Worm (Caenorhabditis elegans) whole organism, L1 larva: ENCODE data around the gene ric-7.

Experiments used
- C04F5.9 ChIP-seq: sonication (generic microtip); optimal IDR thresholded peaks from 2 replicates; lab custom pipeline; 2016; ENCODE audit warnings: missing genetic modification characterization, missing compliant biosample characterization
- C16A3.4 ChIP-seq: fragments of 150-350 bp; optimal IDR thresholded peaks from 2 replicates; lab custom pipeline; 2014; ENCODE audit warnings: missing biosample characterization, missing genetic modification characterization
- C34B4.2 ChIP-seq: sonication (generic microtip); optimal IDR thresholded peaks from 2 replicates; lab custom pipeline; 2017; ENCODE audit warnings: mild to moderate bottlenecking, missing genetic modification characterization, missing compliant biosample characterization
- F16B12.6 ChIP-seq: fragments of 150-350 bp; optimal IDR thresholded peaks from 2 replicates; lab custom pipeline; 2014; ENCODE audit warnings: missing biosample characterization, missing genetic modification characterization
- aha-1 ChIP-seq: fragments of 150-350 bp; optimal IDR thresholded peaks from 2 replicates; lab custom pipeline; 2014; ENCODE audit warnings: missing biosample characterization, missing genetic modification characterization
- aly-2 ChIP-seq: fragments of 150-350 bp; optimal IDR thresholded peaks from 2 replicates; lab custom pipeline; 2014; ENCODE audit warnings: missing biosample characterization, missing genetic modification characterization
- ama-1 ChIP-seq: fragments of 150-350 bp; optimal IDR thresholded peaks from 2 replicates; lab custom pipeline; 2014
- blmp-1 ChIP-seq: fragments of 150-350 bp; optimal IDR thresholded peaks from 2 replicates; lab custom pipeline; 2014; ENCODE audit warnings: missing biosample characterization, missing genetic modification characterization
- ceh-82 ChIP-seq, 3 experiments: fragments of 150-350 bp in 1 of 3; sonication (generic microtip) in 2 of 3; optimal IDR thresholded peaks; 2 replicates each; lab custom pipeline; 2014 to 2017; ENCODE audit warnings: missing biosample characterization in 3 of 3, missing genetic modification characterization in 3 of 3
- ceh-88 ChIP-seq: fragments of 200-800 bp; sonication (Bioruptor generic); IDR thresholded peaks from 2 replicates; pipeline ENCODE4 v1.3.6; 2022; ENCODE audit warnings: missing genetic modification characterization, missing compliant biosample characterization
- dpl-1 ChIP-seq, 3 experiments: fragments of 150-350 bp in 2 of 3; sonication (generic microtip) in 1 of 3; optimal IDR thresholded peaks; 2 replicates each; lab custom pipeline; 2014 to 2017; ENCODE audit warnings: missing biosample characterization in 3 of 3, missing genetic modification characterization in 3 of 3, missing genetic modification reagents in 3 of 3
- dsc-1 ChIP-seq: sonication (generic microtip); optimal IDR thresholded peaks from 2 replicates; lab custom pipeline; 2016; ENCODE audit warnings: mild to moderate bottlenecking, missing genetic modification characterization, missing compliant biosample characterization
- efl-3 ChIP-seq: fragments of 200-800 bp; sonication (Bioruptor generic); optimal IDR thresholded peaks from 2 replicates; lab custom pipeline; 2018; ENCODE audit warnings: mild to moderate bottlenecking, missing genetic modification characterization, missing compliant biosample characterization
- egl-27 ChIP-seq, 2 experiments: fragments of 150-350 bp in 1 of 2; sonication (generic microtip); optimal IDR thresholded peaks; 3 replicates each; lab custom pipeline; 2017 to 2018; ENCODE audit warnings: missing biosample characterization in 2 of 2, missing genetic modification characterization in 2 of 2, missing genetic modification reagents in 2 of 2
- elt-3 ChIP-seq, 6 experiments: fragments of 150-350 bp in 1 of 6; sonication (generic microtip); optimal IDR thresholded peaks; 2 replicates each; lab custom pipeline; 2017 to 2018; ENCODE audit warnings: missing biosample characterization in 6 of 6, missing genetic modification characterization in 6 of 6, inconsistent platforms in 1 of 6
- ets-5 ChIP-seq: fragments of 200-800 bp; sonication (Bioruptor generic); IDR thresholded peaks from 2 replicates; pipeline ENCODE4 v1.3.6; 2022; ENCODE audit warnings: missing genetic modification characterization, missing compliant biosample characterization
- fkh-10 ChIP-seq: sonication (generic microtip); optimal IDR thresholded peaks from 2 replicates; lab custom pipeline; 2017; ENCODE audit warnings: missing biosample characterization, missing genetic modification reagents, missing genetic modification characterization
- fkh-8 ChIP-seq: sonication (generic microtip); optimal IDR thresholded peaks from 2 replicates; lab custom pipeline; 2016; ENCODE audit warnings: mild to moderate bottlenecking, missing genetic modification characterization, missing compliant biosample characterization
- fos-1 ChIP-seq: fragments of 150-350 bp; optimal IDR thresholded peaks from 2 replicates; lab custom pipeline; 2014; ENCODE audit warnings: missing biosample characterization, missing genetic modification characterization
- grh-1 ChIP-seq: fragments of 200-800 bp; sonication (Bioruptor generic); IDR thresholded peaks from 2 replicates; pipeline ENCODE4 v1.3.6; 2022; ENCODE audit warnings: missing genetic modification reagents, missing genetic modification characterization, missing compliant biosample characterization
- hlh-17 ChIP-seq: fragments of 200-800 bp; sonication (Bioruptor generic); optimal IDR thresholded peaks from 2 replicates; lab custom pipeline; 2018; ENCODE audit warnings: missing genetic modification characterization, mild to moderate bottlenecking, missing compliant biosample characterization, moderate library complexity, borderline replicate concordance
- irx-1 ChIP-seq: sonication (generic microtip); optimal IDR thresholded peaks from 2 replicates; lab custom pipeline; 2016; ENCODE audit warnings: missing genetic modification characterization, missing compliant biosample characterization
- isw-1 ChIP-seq: fragments of 200-800 bp; sonication (Bioruptor generic); IDR thresholded peaks from 2 replicates; pipeline ENCODE4 v1.3.6; 2022; ENCODE audit warnings: missing genetic modification characterization, missing compliant biosample characterization
- lin-13 ChIP-seq: fragments of 150-350 bp; optimal IDR thresholded peaks from 2 replicates; lab custom pipeline; 2014; ENCODE audit warnings: missing biosample characterization, missing genetic modification reagents, missing genetic modification characterization
- mdl-1 ChIP-seq, 2 experiments: fragments of 150-350 bp; optimal IDR thresholded peaks; 2 replicates each; lab custom pipeline; 2014 to 2017; ENCODE audit warnings: missing biosample characterization in 2 of 2, missing genetic modification characterization in 2 of 2, inconsistent platforms in 1 of 2
- nhr-12 ChIP-seq: sonication (generic microtip); optimal IDR thresholded peaks from 2 replicates; lab custom pipeline; 2017; ENCODE audit warnings: missing biosample characterization, missing genetic modification characterization
- nhr-19 ChIP-seq: fragments of 200-800 bp; sonication (Bioruptor generic); conservative IDR thresholded peaks from 2 replicates; pipeline ENCODE4 v1.3.6; 2022; ENCODE audit warnings: missing genetic modification characterization, missing compliant biosample characterization
- nhr-20 ChIP-seq: sonication (generic microtip); optimal IDR thresholded peaks from 2 replicates; lab custom pipeline; 2016; ENCODE audit warnings: mild to moderate bottlenecking, missing genetic modification characterization, missing compliant biosample characterization
- nhr-237 ChIP-seq: fragments of 150-350 bp; optimal IDR thresholded peaks from 2 replicates; lab custom pipeline; 2014; ENCODE audit warnings: missing biosample characterization, missing genetic modification characterization
- nhr-47 ChIP-seq: sonication (generic microtip); optimal IDR thresholded peaks from 2 replicates; lab custom pipeline; 2016; ENCODE audit warnings: mild to moderate bottlenecking, missing genetic modification characterization, moderate library complexity, missing compliant biosample characterization
- nhr-71 ChIP-seq: sonication (generic microtip); optimal IDR thresholded peaks from 2 replicates; lab custom pipeline; 2016; ENCODE audit warnings: mild to moderate bottlenecking, missing genetic modification characterization, moderate library complexity, missing compliant biosample characterization
- nhr-76 ChIP-seq: sonication (generic microtip); optimal IDR thresholded peaks from 2 replicates; lab custom pipeline; 2017; ENCODE audit warnings: missing biosample characterization, missing genetic modification characterization
- nhr-85 ChIP-seq: sonication (generic microtip); peaks from one replicate; lab custom pipeline; 2016; ENCODE audit warnings: missing genetic modification characterization, inconsistent platforms, missing compliant biosample characterization
- nhr-90 ChIP-seq: sonication (generic microtip); optimal IDR thresholded peaks from 2 replicates; lab custom pipeline; 2016; ENCODE audit warnings: mild to moderate bottlenecking, missing genetic modification characterization, missing compliant biosample characterization; ENCODE audit not compliant: poor library complexity
- pag-3 ChIP-seq: sonication (generic microtip); optimal IDR thresholded peaks from 2 replicates; lab custom pipeline; 2017; ENCODE audit warnings: missing genetic modification characterization, mild to moderate bottlenecking, missing compliant biosample characterization, antibody characterized with exemption, borderline replicate concordance; ENCODE audit not compliant: insufficient read depth
- pax-3 ChIP-seq: fragments of 200-800 bp; sonication (Bioruptor generic); optimal IDR thresholded peaks from 2 replicates; lab custom pipeline; 2018; ENCODE audit warnings: mild to moderate bottlenecking, missing genetic modification characterization, moderate library complexity, missing compliant biosample characterization
- rnt-1 ChIP-seq: sonication (generic microtip); optimal IDR thresholded peaks from 2 replicates; lab custom pipeline; 2016; ENCODE audit warnings: mild to moderate bottlenecking, missing genetic modification characterization, moderate library complexity, missing compliant biosample characterization
- snu-23 ChIP-seq: sonication (generic microtip); optimal IDR thresholded peaks from 2 replicates; lab custom pipeline; 2016; ENCODE audit warnings: missing genetic modification characterization, missing compliant biosample characterization
- swsn-7 ChIP-seq: sonication (generic microtip); optimal IDR thresholded peaks from 2 replicates; lab custom pipeline; 2016; ENCODE audit warnings: missing genetic modification characterization, missing compliant biosample characterization
- tbx-2 ChIP-seq: sonication (generic microtip); optimal IDR thresholded peaks from 2 replicates; lab custom pipeline; 2016; ENCODE audit warnings: missing genetic modification characterization, missing compliant biosample characterization
- unc-86 ChIP-seq: sonication (generic microtip); optimal IDR thresholded peaks from 2 replicates; lab custom pipeline; 2016; ENCODE audit warnings: missing genetic modification characterization, missing compliant biosample characterization
- unc-98 ChIP-seq: fragments of 200-800 bp; sonication (Bioruptor generic); IDR thresholded peaks from 2 replicates; pipeline ENCODE4 v1.3.6; 2022; ENCODE audit warnings: missing genetic modification characterization, missing compliant biosample characterization
- xbp-1 ChIP-seq: sonication (generic microtip); optimal IDR thresholded peaks from 2 replicates; lab custom pipeline; 2016; ENCODE audit warnings: missing genetic modification characterization, missing compliant biosample characterization
- zip-4 ChIP-seq: fragments of 200-800 bp; sonication (Bioruptor generic); optimal IDR thresholded peaks from 2 replicates; lab custom pipeline; 2018; ENCODE audit warnings: mild to moderate bottlenecking, missing genetic modification characterization, moderate library complexity, missing compliant biosample characterization
- ztf-11 ChIP-seq, 2 experiments: sonication (generic microtip); optimal IDR thresholded peaks; 2 replicates each; lab custom pipeline; 2016 to 2017; ENCODE audit warnings: missing genetic modification characterization in 2 of 2, missing biosample characterization in 1 of 2, missing compliant biosample characterization in 1 of 2

Gene ric-7

ce11 chrV:14038328-14039084 lies 32.8 kb upstream of the ric-7 start, which contains the start of gene vps-39 (continued):
- TF ChIP-seq unc-98 (GFP tag; lab: Robert Waterston, UW) (peak; percentile 68), rnt-1 (tag; lab: Kevin White, UChicago) (peak; percentile 73)

- TF ChIP-seq mdl-1 (tag; optimal IDR thresholded peaks at IDR 0.05; lab: Kevin White, UChicago), result no peak
- no peak for TF ChIP-seq nhr-71 (tag; lab: Kevin White, UChicago)
- TF ChIP-seq nhr-76 (tag; lab: Kevin White, UChicago), result no peak
- TF ChIP-seq C04F5.9 (tag; lab: Kevin White, UChicago), result no peak
- TF ChIP-seq ama-1, result no peak
- no peak for TF ChIP-seq blmp-1 (tag; lab: Kevin White, UChicago)
- TF ChIP-seq snu-23 (GFP tag; lab: Kevin White, UChicago), result no peak
- no peak for TF ChIP-seq fkh-8 (tag; lab: Kevin White, UChicago)
- TF ChIP-seq unc-98 (GFP tag; lab: Robert Waterston, UW), result no peak
- TF ChIP-seq nhr-47, result no peak
- TF ChIP-seq fkh-10, result no peak
- no peak for TF ChIP-seq dpl-1 (GFP tag; optimal IDR thresholded peaks at IDR 0.05; lab: Kevin White, UChicago)
- no peak for TF ChIP-seq swsn-7 (tag; lab: Kevin White, UChicago)
- TF ChIP-seq nhr-237 (tag; lab: Kevin White, UChicago), result no peak
- no peak for TF ChIP-seq egl-27 (tag; optimal IDR thresholded peaks at IDR 0.05; lab: Kevin White, UChicago)
- TF ChIP-seq tbx-2 (tag; lab: Kevin White, UChicago), result no peak
- TF ChIP-seq C16A3.4 (tag; lab: Kevin White, UChicago), result no peak
- TF ChIP-seq isw-1, result no peak
- TF ChIP-seq ceh-88 (GFP tag; lab: Robert Waterston, UW), result no peak
These were observed 27.9 kb upstream of the ric-7 start, which contains the start of gene ins-10 for ce11 chrV:14033649-14034048. ins-10 (plus strand) TSS chrV:14033949.

- TF ChIP-seq irx-1 (tag; lab: Kevin White, UChicago), result peak; percentile 29
- TF ChIP-seq fkh-10, result no peak
- peak; percentile 72 for TF ChIP-seq grh-1
- TF ChIP-seq nhr-85 (tag; lab: Kevin White, UChicago), result peak; percentile 86
- no peak for TF ChIP-seq efl-3 (GFP tag; lab: Kevin White, UChicago)
- peak; percentile 22; the same call in 1 of the 2 replicates for TF ChIP-seq isw-1
- no peak for TF ChIP-seq elt-3 (tag; optimal IDR thresholded peaks at IDR 0.05; lab: Kevin White, UChicago)
- TF ChIP-seq egl-27 (tag; optimal IDR thresholded peaks at IDR 0.05; lab: Kevin White, UChicago), result no peak
- TF ChIP-seq fos-1 (tag; lab: Kevin White, UChicago), result peak; percentile 46
- peak; percentile 9 for TF ChIP-seq tbx-2 (tag; lab: Kevin White, UChicago)
- TF ChIP-seq nhr-12, result no peak
- TF ChIP-seq lin-13 (GFP tag; lab: Kevin White, UChicago), result no peak
- TF ChIP-seq hlh-17 (GFP tag; lab: Kevin White, UChicago), result no peak
- peak; percentile 80 for TF ChIP-seq nhr-47
- TF ChIP-seq nhr-20 (tag; lab: Kevin White, UChicago), result peak; percentile 69
- TF ChIP-seq zip-4 (GFP tag; lab: Kevin White, UChicago), result peak; percentile 33
- TF ChIP-seq pax-3, result peak; percentile 52
- TF ChIP-seq ztf-11 (tag; optimal IDR thresholded peaks at IDR 0.05; lab: Kevin White, UChicago), result peak in 1 of 2 experiments; percentile 57
- TF ChIP-seq ceh-82 (tag; optimal IDR thresholded peaks at IDR 0.05; lab: Kevin White, UChicago), result no peak
- TF ChIP-seq swsn-7 (tag; lab: Kevin White, UChicago), result peak; percentile 59
- TF ChIP-seq ama-1, result peak; percentile 71
- TF ChIP-seq nhr-19 (GFP tag; lab: Robert Waterston, UW), result peak; percentile 79
- TF ChIP-seq pag-3 (tag; lab: Kevin White, UChicago), result no peak
- no peak for TF ChIP-seq F16B12.6 (tag; lab: Kevin White, UChicago)
- no peak for TF ChIP-seq dsc-1 (tag; lab: Kevin White, UChicago)
- no peak for TF ChIP-seq unc-98 (GFP tag; lab: Robert Waterston, UW)
- TF ChIP-seq aly-2 (tag; lab: Kevin White, UChicago), result peak; percentile 18
- TF ChIP-seq aha-1 (tag; lab: Kevin White, UChicago), result no peak
- no peak for TF ChIP-seq unc-86
- TF ChIP-seq ets-5 (GFP tag; lab: Robert Waterston, UW), result 0 out of 2 replicates have a peak, but pooled peaks have one; percentile 44
- TF ChIP-seq xbp-1 (tag; lab: Kevin White, UChicago), result peak; percentile 21
- no peak for TF ChIP-seq C34B4.2 (tag; lab: Kevin White, UChicago)
- TF ChIP-seq nhr-90 (tag; lab: Kevin White, UChicago), result peak; percentile 87
- TF ChIP-seq dpl-1 (GFP tag; optimal IDR thresholded peaks at IDR 0.05; lab: Kevin White, UChicago), result no peak
These were observed 22.6 kb upstream of the ric-7 start for ce11 chrV:14028256-14028743.
